Fruit fly (Drosophila melanogaster): ENCODE data around the gene CG4956.

The CG4956 gene

dm6 chr3R:25778205-25778604 is at the start of gene CG4956:
Gene CG4956 (minus strand): TSS chr3R:25778305.
- TF ChIP-seq CG7045 (GFP tag; optimal IDR thresholded peaks at IDR 0.05) (no peak), Crg-1 (GFP tag; optimal IDR thresholded peaks at IDR 0.05) (no peak)

dm6 chr3R:25815179-25815578 is 37.1 kb upstream of the CG4956 start, which contains the start of gene CG14354:
Gene CG14354 (plus strand): TSS chr3R:25815479.
- TF ChIP-seq cnc (optimal IDR thresholded peaks at IDR 0.05) (no peak), tj (GFP tag; optimal IDR thresholded peaks at IDR 0.05) (no peak), bab1 (GFP tag; optimal IDR thresholded peaks at IDR 0.05) (no peak), toe (GFP tag; optimal IDR thresholded peaks at IDR 0.05) (no peak), Crg-1 (GFP tag; optimal IDR thresholded peaks at IDR 0.05) (no peak), cic (GFP tag; optimal IDR thresholded peaks at IDR 0.05) (no peak), Mnt (GFP tag; optimal IDR thresholded peaks at IDR 0.05) (no peak), CG1620 (GFP tag; optimal IDR thresholded peaks at IDR 0.05) (no peak), CG14711 (tag; optimal IDR thresholded peaks at IDR 0.05) (no peak), CG33017 (tag; optimal IDR thresholded peaks at IDR 0.05) (no peak)

dm6 chr3R:25811611-25812010 is 33.5 kb upstream of the CG4956 start, which contains the start of the genes Acam and CG17770:
Gene Acam (plus strand): TSS chr3R:25811911.
Gene CG17770 (plus strand): TSS chr3R:25811911.
- TF ChIP-seq CG1620 (GFP tag; optimal IDR thresholded peaks at IDR 0.05), result no peak
- no peak for TF ChIP-seq CG12768 (GFP tag; optimal IDR thresholded peaks at IDR 0.05)
- no peak for TF ChIP-seq CG14711 (tag; optimal IDR thresholded peaks at IDR 0.05)
- TF ChIP-seq CG33017 (tag; optimal IDR thresholded peaks at IDR 0.05), result no peak
- TF ChIP-seq toe (GFP tag; optimal IDR thresholded peaks at IDR 0.05), result no peak
- TF ChIP-seq Hr96 (GFP tag; optimal IDR thresholded peaks at IDR 0.05), result no peak
- TF ChIP-seq CG5204 (GFP tag; optimal IDR thresholded peaks at IDR 0.05), result no peak
- no peak for TF ChIP-seq Clk (GFP tag; optimal IDR thresholded peaks at IDR 0.05)
- no peak for TF ChIP-seq CG7101 (tag; optimal IDR thresholded peaks at IDR 0.05)

- no peak for TF ChIP-seq ovo (GFP tag; optimal IDR thresholded peaks at IDR 0.05)
- no peak for TF ChIP-seq cnc (optimal IDR thresholded peaks at IDR 0.05)
Observed at dm6 chr3R:25810796-25811195, 32.7 kb upstream of the CG4956 start, which contains the start of gene CG5024. Gene CG5024 (plus strand): TSS chr3R:25811096.

dm6 chr3R:25806145-25806544 is 28.0 kb upstream of the CG4956 start, which contains the start of gene BG642167:
Gene BG642167 (plus strand): TSS chr3R:25806445.
- TF ChIP-seq CG7045 (GFP tag; optimal IDR thresholded peaks at IDR 0.05) (no peak), CG33017 (tag; optimal IDR thresholded peaks at IDR 0.05) (no peak), Mnt (GFP tag; optimal IDR thresholded peaks at IDR 0.05) (no peak), CG1620 (GFP tag; optimal IDR thresholded peaks at IDR 0.05) (no peak), Hr96 (GFP tag; optimal IDR thresholded peaks at IDR 0.05) (no peak), Crg-1 (GFP tag; optimal IDR thresholded peaks at IDR 0.05) (no peak), tj (GFP tag; optimal IDR thresholded peaks at IDR 0.05) (no peak), cnc (optimal IDR thresholded peaks at IDR 0.05) (no peak), CG14711 (tag; optimal IDR thresholded peaks at IDR 0.05) (no peak)

dm6 chr3R:25791807-25792206 is 13.7 kb upstream of the CG4956 start:
- TF ChIP-seq pad (GFP tag; optimal IDR thresholded peaks at IDR 0.05), result no peak
- TF ChIP-seq CG33017 (tag; optimal IDR thresholded peaks at IDR 0.05), result no peak
- no peak for TF ChIP-seq CG7045 (GFP tag; optimal IDR thresholded peaks at IDR 0.05)
- TF ChIP-seq CG14711 (tag; optimal IDR thresholded peaks at IDR 0.05), result no peak
- TF ChIP-seq Clk (GFP tag; optimal IDR thresholded peaks at IDR 0.05), result no peak
- TF ChIP-seq cic (GFP tag; optimal IDR thresholded peaks at IDR 0.05), result no peak
- TF ChIP-seq Hr96 (GFP tag; optimal IDR thresholded peaks at IDR 0.05), result no peak
- no peak for TF ChIP-seq Crg-1 (GFP tag; optimal IDR thresholded peaks at IDR 0.05)

dm6 chr3R:25790371-25790770 is 12.3 kb upstream of the CG4956 start, which contains the start of gene CG31093:
Gene CG31093 (minus strand): TSS chr3R:25790471.
- TF ChIP-seq Crg-1 (GFP tag; optimal IDR thresholded peaks at IDR 0.05) (no peak), CG5204 (GFP tag; optimal IDR thresholded peaks at IDR 0.05) (no peak), CG11617 (GFP tag; optimal IDR thresholded peaks at IDR 0.05) (no peak), Mnt (GFP tag; optimal IDR thresholded peaks at IDR 0.05) (no peak), Clk (GFP tag; optimal IDR thresholded peaks at IDR 0.05) (no peak), cnc (optimal IDR thresholded peaks at IDR 0.05) (no peak), cic (GFP tag; optimal IDR thresholded peaks at IDR 0.05) (no peak), toe (GFP tag; optimal IDR thresholded peaks at IDR 0.05) (no peak), CG12768 (GFP tag; optimal IDR thresholded peaks at IDR 0.05) (no peak), CG7045 (GFP tag; optimal IDR thresholded peaks at IDR 0.05) (no peak), CG14711 (tag; optimal IDR thresholded peaks at IDR 0.05) (no peak), CG33017 (tag; optimal IDR thresholded peaks at IDR 0.05) (no peak)

- TF ChIP-seq CG7101 (tag; optimal IDR thresholded peaks at IDR 0.05) (no peak), bab1 (GFP tag; optimal IDR thresholded peaks at IDR 0.05) (no peak), cnc (optimal IDR thresholded peaks at IDR 0.05) (no peak), Crg-1 (GFP tag; optimal IDR thresholded peaks at IDR 0.05) (no peak), Clk (GFP tag; optimal IDR thresholded peaks at IDR 0.05) (no peak)
Observed at dm6 chr3R:25789355-25789754, 11.2 kb upstream of the CG4956 start, which contains the start of gene CG31380. Gene CG31380 (minus strand): TSS chr3R:25789455.

Data from whole organism, adult.